Fruit fly (Drosophila melanogaster) whole organism, pupa: ENCODE measurements around the gene hng3.
A peak's percentile ranks its signal among the peaks of the same experiment; 100 is the strongest.

ENCODE experiments used
- CG10348 ChIP-seq: fragments of 200-800 bp; sonication (Bioruptor generic); IDR thresholded peaks from 2 replicates; pipeline ENCODE4 v1.3.6; 2022; ENCODE audit warnings: missing biosample characterization, missing genetic modification characterization
- CG12605 ChIP-seq: fragments of 200-800 bp; sonication (Bioruptor generic); IDR thresholded peaks from 2 replicates; pipeline ENCODE4 v1.3.6; 2022; ENCODE audit warnings: missing biosample characterization, missing genetic modification characterization
- CG13204 ChIP-seq: fragments of 200-800 bp; sonication (Bioruptor generic); optimal IDR thresholded peaks from 2 replicates; lab custom pipeline; 2018; ENCODE audit warnings: missing biosample characterization, mild to moderate bottlenecking, missing genetic modification characterization, moderate library complexity
- CG14655 ChIP-seq: fragments of 200-800 bp; sonication (Bioruptor generic); optimal IDR thresholded peaks from 3 replicates; lab custom pipeline; 2017; ENCODE audit warnings: mild to moderate bottlenecking, missing biosample characterization, missing genetic modification reagents, missing genetic modification characterization
- CG15710 ChIP-seq: fragments of 200-800 bp; sonication (Bioruptor generic); optimal IDR thresholded peaks from 2 replicates; lab custom pipeline; 2018; ENCODE audit warnings: missing biosample characterization, mild to moderate bottlenecking, missing genetic modification characterization, moderate library complexity
- CG17806 ChIP-seq: fragments of 200-800 bp; sonication (Bioruptor generic); optimal IDR thresholded peaks from 2 replicates; lab custom pipeline; 2018; ENCODE audit warnings: missing biosample characterization, mild to moderate bottlenecking, missing genetic modification characterization, moderate library complexity
- CG32121 ChIP-seq: fragments of 200-800 bp; sonication (Bioruptor generic); IDR thresholded peaks from 2 replicates; pipeline ENCODE4 v1.3.6; 2022; ENCODE audit warnings: missing biosample characterization, missing genetic modification characterization
- CG34367 ChIP-seq: fragments of 200-800 bp; sonication (Bioruptor generic); optimal IDR thresholded peaks from 2 replicates; lab custom pipeline; 2018; ENCODE audit warnings: missing biosample characterization, mild to moderate bottlenecking, missing genetic modification characterization
- CG4496 ChIP-seq: fragments of 200-800 bp; sonication (Bioruptor generic); IDR thresholded peaks from 3 replicates; pipeline ENCODE4 v1.3.6; 2022; ENCODE audit warnings: missing biosample characterization, missing genetic modification characterization
- CG8159 ChIP-seq: fragments of 200-800 bp; sonication (Bioruptor generic); optimal IDR thresholded peaks from 3 replicates; lab custom pipeline; 2018; ENCODE audit warnings: missing biosample characterization, mild to moderate bottlenecking, missing genetic modification characterization, moderate library complexity
- CG8301 ChIP-seq: fragments of 200-800 bp; sonication (Bioruptor generic); optimal IDR thresholded peaks from 2 replicates; lab custom pipeline; 2018; ENCODE audit warnings: missing biosample characterization, mild to moderate bottlenecking, missing genetic modification characterization
- CG9948 ChIP-seq: fragments of 200-800 bp; sonication (Bioruptor generic); optimal IDR thresholded peaks from 2 replicates; lab custom pipeline; 2018; ENCODE audit warnings: missing biosample characterization, mild to moderate bottlenecking, missing genetic modification characterization, moderate library complexity
- D1 ChIP-seq: fragments of 200-800 bp; sonication (Bioruptor generic); optimal IDR thresholded peaks from 2 replicates; lab custom pipeline; 2018; ENCODE audit warnings: missing biosample characterization, mild to moderate bottlenecking, missing genetic modification characterization, moderate library complexity
- EcR ChIP-seq: fragments of 200-800 bp; sonication (Bioruptor generic); optimal IDR thresholded peaks from 3 replicates; lab custom pipeline; 2019; ENCODE audit warnings: missing biosample characterization, missing genetic modification characterization, mild to moderate bottlenecking, moderate library complexity, missing genetic modification reagents
- Ets98B ChIP-seq: fragments of 200-800 bp; sonication (Bioruptor generic); IDR thresholded peaks from 2 replicates; pipeline ENCODE4 v1.3.6; 2022; ENCODE audit warnings: missing biosample characterization, missing genetic modification characterization
- Pif1A ChIP-seq: fragments of 200-800 bp; sonication (Bioruptor generic); optimal IDR thresholded peaks from 3 replicates; lab custom pipeline; 2016; ENCODE audit warnings: missing biosample characterization, missing genetic modification characterization
- Pif1B ChIP-seq: fragments of 200-800 bp; sonication (Bioruptor generic); optimal IDR thresholded peaks from 3 replicates; lab custom pipeline; 2016; ENCODE audit warnings: missing biosample characterization, missing genetic modification characterization
- Snoo ChIP-seq: fragments of 200-800 bp; sonication (Bioruptor generic); optimal IDR thresholded peaks from 3 replicates; lab custom pipeline; 2017; ENCODE audit warnings: missing biosample characterization, mild to moderate bottlenecking, missing genetic modification characterization, inconsistent platforms
- fd96Ca ChIP-seq: fragments of 200-800 bp; sonication (Bioruptor generic); IDR thresholded peaks from 3 replicates; pipeline ENCODE4 v1.3.6; 2022; ENCODE audit warnings: missing biosample characterization, missing genetic modification characterization
- gl ChIP-seq: fragments of 200-800 bp; sonication (Bioruptor generic); optimal IDR thresholded peaks from 2 replicates; lab custom pipeline; 2018; ENCODE audit warnings: missing biosample characterization, mild to moderate bottlenecking, missing genetic modification characterization
- rn ChIP-seq: fragments of 200-800 bp; sonication (Bioruptor generic); IDR thresholded peaks from 2 replicates; pipeline ENCODE4 v1.3.6; 2022; ENCODE audit warnings: missing biosample characterization, missing genetic modification characterization

hng3 gene

dm6 chr3L:718378-718777, 36.9 kb downstream of the hng3 start:
- TF ChIP-seq CG4496: peak; percentile 11; the same call in 1 of the 3 replicates
- TF ChIP-seq CG17806 (tag; lab: Kevin White, UChicago): no peak

- TF ChIP-seq CG17806 (tag; lab: Kevin White, UChicago) (peak; percentile 9), CG12605 (GFP tag; lab: Robert Waterston, UW) (no peak), EcR (GFP tag; lab: Kevin White, UChicago) (no peak), CG32121 (GFP tag; lab: Robert Waterston, UW) (no peak), Pif1B (GFP tag; lab: Kevin White, UChicago) (no peak), Snoo (tag; lab: Kevin White, UChicago) (no peak), Pif1A (GFP tag; lab: Kevin White, UChicago) (no peak), CG8159 (tag; lab: Kevin White, UChicago) (peak; percentile 35), CG4496 (no peak), Ets98B (GFP tag; lab: Robert Waterston, UW) (no peak), D1 (no peak), CG9948 (tag; lab: Kevin White, UChicago) (no peak), CG10348 (GFP tag; lab: Robert Waterston, UW) (no peak)
These were observed 39.2 kb downstream of the hng3 start for dm6 chr3L:716078-716477.

- TF ChIP-seq Pif1B (GFP tag; lab: Kevin White, UChicago) (peak; percentile 63), CG15710 (tag; lab: Kevin White, UChicago) (peak; percentile 34), CG13204 (GFP tag; lab: Kevin White, UChicago) (peak; percentile 29), CG34367 (tag; lab: Kevin White, UChicago) (peak; percentile 55), Snoo (tag; lab: Kevin White, UChicago) (peak; percentile 63), Ets98B (GFP tag; lab: Robert Waterston, UW) (peak; percentile 47), Pif1A (GFP tag; lab: Kevin White, UChicago) (peak; percentile 65), CG32121 (GFP tag; lab: Robert Waterston, UW) (peak; percentile 71; the same call in 1 of the 2 replicates), CG17806 (tag; lab: Kevin White, UChicago) (peak; percentile 62), rn (GFP tag; lab: Robert Waterston, UW) (no peak; the same call in 1 of the 2 replicates), gl (tag; lab: Kevin White, UChicago) (no peak), CG9948 (tag; lab: Kevin White, UChicago) (peak; percentile 49), CG8159 (tag; lab: Kevin White, UChicago) (peak; percentile 67), CG4496 (peak; percentile 64; the same call in 2 of the 3 replicates), EcR (GFP tag; lab: Kevin White, UChicago) (no peak), D1 (peak; percentile 40), fd96Ca (GFP tag; lab: Robert Waterston, UW) (peak; percentile 62; the same call in 1 of the 3 replicates), CG8301 (tag; lab: Kevin White, UChicago) (peak; percentile 57), CG14655 (GFP tag; lab: Kevin White, UChicago) (peak; percentile 73), CG10348 (GFP tag; lab: Robert Waterston, UW) (no peak), CG12605 (GFP tag; lab: Robert Waterston, UW) (peak; percentile 64)
These were observed 43.3 kb downstream of the hng3 start, which contains the start of gene CG13896 for dm6 chr3L:711839-712553. Gene CG13896, minus strand, starts transcription at chr3L:711850.

dm6 chr3L:710345-710822, 44.9 kb downstream of the hng3 start, which contains the start of gene CkIIalpha-i3:
Gene CkIIalpha-i3, minus strand, starts transcription at chr3L:710607.
- TF ChIP-seq CG8159 (tag; lab: Kevin White, UChicago): no peak
- TF ChIP-seq CG9948 (tag; lab: Kevin White, UChicago): no peak
- TF ChIP-seq EcR (GFP tag; lab: Kevin White, UChicago): no peak
- no peak for TF ChIP-seq CG32121 (GFP tag; lab: Robert Waterston, UW)
- TF ChIP-seq CG13204 (GFP tag; lab: Kevin White, UChicago): no peak
- no peak for TF ChIP-seq Ets98B (GFP tag; lab: Robert Waterston, UW)
- TF ChIP-seq CG15710 (tag; lab: Kevin White, UChicago): no peak
- TF ChIP-seq D1: no peak
- TF ChIP-seq fd96Ca (GFP tag; lab: Robert Waterston, UW): no peak
- no peak for TF ChIP-seq CG4496

- TF ChIP-seq rn (GFP tag; lab: Robert Waterston, UW) (no peak), CG13204 (GFP tag; lab: Kevin White, UChicago) (no peak), CG32121 (GFP tag; lab: Robert Waterston, UW) (no peak), fd96Ca (GFP tag; lab: Robert Waterston, UW) (no peak), CG15710 (tag; lab: Kevin White, UChicago) (no peak), D1 (no peak), EcR (GFP tag; lab: Kevin White, UChicago) (no peak), CG34367 (tag; lab: Kevin White, UChicago) (no peak), Ets98B (GFP tag; lab: Robert Waterston, UW) (no peak), CG4496 (no peak)
These were observed 45.4 kb downstream of the hng3 start for dm6 chr3L:709882-710281.
